Fruit fly (Drosophila melanogaster) whole organism, embryonic: ENCODE data around the gene roq.

Experiments used
- Abd-B ChIP-seq: fragments of 200-800 bp; sonication (Bioruptor generic); optimal IDR thresholded peaks from 2 replicates; lab custom pipeline; 2018; ENCODE audit warnings: missing biosample characterization, mild to moderate bottlenecking, missing genetic modification characterization, moderate library complexity
- Atf6 ChIP-seq: fragments of 200-800 bp; sonication (Bioruptor generic); IDR thresholded peaks from 2 replicates; pipeline ENCODE4 v1.3.6; 2022; ENCODE audit warnings: missing biosample characterization, missing genetic modification characterization
- Blimp-1 ChIP-seq: fragments of 200-800 bp; sonication (Bioruptor generic); optimal IDR thresholded peaks from 3 replicates; lab custom pipeline; 2018; ENCODE audit warnings: missing biosample characterization, missing genetic modification characterization, mild to moderate bottlenecking, moderate library complexity, missing genetic modification reagents
- C15 ChIP-seq: fragments of 200-800 bp; sonication (Bioruptor generic); IDR thresholded peaks from 3 replicates; pipeline ENCODE4 v1.3.6; 2022; ENCODE audit warnings: missing biosample characterization, missing genetic modification characterization
- CG12236 ChIP-seq: fragments of 200-800 bp; sonication (Bioruptor generic); optimal IDR thresholded peaks from 2 replicates; lab custom pipeline; 2016; ENCODE audit warnings: missing biosample characterization, missing genetic modification characterization
- CG13894 ChIP-seq: fragments of 200-800 bp; sonication (Bioruptor generic); optimal IDR thresholded peaks from 3 replicates; lab custom pipeline; 2018; ENCODE audit warnings: missing biosample characterization, mild to moderate bottlenecking, missing genetic modification characterization, moderate library complexity
- CG15269 ChIP-seq: fragments of 200-800 bp; sonication (Bioruptor generic); optimal IDR thresholded peaks from 2 replicates; lab custom pipeline; 2018; ENCODE audit warnings: missing biosample characterization, mild to moderate bottlenecking, missing genetic modification characterization, moderate library complexity
- CG2712 ChIP-seq: fragments of 200-800 bp; optimal IDR thresholded peaks from 3 replicates; lab custom pipeline; 2019; ENCODE audit warnings: missing biosample characterization, mild to moderate bottlenecking, missing genetic modification characterization, moderate library complexity
- CG31224 ChIP-seq: fragments of 200-800 bp; sonication (Bioruptor generic); IDR thresholded peaks from 2 replicates; pipeline ENCODE4 v1.3.6; 2022; ENCODE audit warnings: missing biosample characterization, missing genetic modification characterization
- CG32532 ChIP-seq: fragments of 200-800 bp; sonication (Bioruptor generic); IDR thresholded peaks from 2 replicates; pipeline ENCODE4 v1.3.6; 2022; ENCODE audit warnings: missing biosample characterization, missing genetic modification characterization
- CG32767 ChIP-seq: fragments of 200-800 bp; sonication (Bioruptor generic); IDR thresholded peaks from 2 replicates; pipeline ENCODE4 v1.3.6; 2022; ENCODE audit warnings: missing biosample characterization, missing genetic modification characterization
- CG32772 ChIP-seq: fragments of 200-800 bp; sonication (Bioruptor generic); IDR thresholded peaks from 2 replicates; pipeline ENCODE4 v1.3.6; 2022; ENCODE audit warnings: missing biosample characterization, missing genetic modification characterization
- CG34376 ChIP-seq: fragments of 200-800 bp; sonication (Bioruptor generic); optimal IDR thresholded peaks from 2 replicates; lab custom pipeline; 2018; ENCODE audit warnings: missing biosample characterization, mild to moderate bottlenecking, missing genetic modification characterization
- CG4328 ChIP-seq: fragments of 200-800 bp; sonication (Bioruptor generic); optimal IDR thresholded peaks from 3 replicates; lab custom pipeline; 2017; ENCODE audit warnings: missing biosample characterization, missing genetic modification reagents, missing genetic modification characterization
- CG4360 ChIP-seq: fragments of 200-800 bp; sonication (Bioruptor generic); IDR thresholded peaks from 2 replicates; pipeline ENCODE4 v1.3.6; 2022; ENCODE audit warnings: missing biosample characterization, missing genetic modification characterization
- CG4854 ChIP-seq: fragments of 200-800 bp; sonication (Bioruptor generic); optimal IDR thresholded peaks from 2 replicates; lab custom pipeline; 2016; ENCODE audit warnings: missing biosample characterization, missing genetic modification characterization, inconsistent platforms
- CG7786 ChIP-seq: fragments of 200-800 bp; sonication (Bioruptor generic); optimal IDR thresholded peaks from 2 replicates; lab custom pipeline; 2016; ENCODE audit warnings: missing biosample characterization, missing genetic modification characterization
- CG8359 ChIP-seq: fragments of 200-800 bp; sonication (Bioruptor generic); optimal IDR thresholded peaks from 2 replicates; lab custom pipeline; 2017; ENCODE audit warnings: missing biosample characterization, mild to moderate bottlenecking, missing genetic modification characterization, borderline replicate concordance
- CG9876 ChIP-seq: fragments of 200-800 bp; sonication (Bioruptor generic); optimal IDR thresholded peaks from 2 replicates; lab custom pipeline; 2016; ENCODE audit warnings: missing biosample characterization, missing genetic modification characterization
- CrebB ChIP-seq: fragments of 200-800 bp; sonication (Bioruptor generic); optimal IDR thresholded peaks from 3 replicates; lab custom pipeline; 2018; ENCODE audit warnings: missing biosample characterization, mild to moderate bottlenecking, missing genetic modification characterization
- Dek ChIP-seq: fragments of 200-800 bp; sonication (Bioruptor generic); optimal IDR thresholded peaks from 3 replicates; lab custom pipeline; 2019; ENCODE audit warnings: missing biosample characterization, mild to moderate bottlenecking, missing genetic modification characterization, moderate library complexity
- Dll ChIP-seq: fragments of 200-800 bp; sonication (Bioruptor generic); IDR thresholded peaks from 4 replicates; pipeline ENCODE4 v1.3.6; 2022; ENCODE audit warnings: missing biosample characterization, missing genetic modification characterization; ENCODE audit not compliant: partially characterized antibody
- Drgx ChIP-seq: fragments of 200-800 bp; sonication (Bioruptor generic); IDR thresholded peaks from 2 replicates; pipeline ENCODE4 v1.3.6; 2022; ENCODE audit warnings: missing biosample characterization, missing genetic modification characterization
- H15 ChIP-seq: fragments of 200-800 bp; sonication (Bioruptor generic); IDR thresholded peaks from 3 replicates; pipeline ENCODE4 v1.3.6; 2022; ENCODE audit warnings: missing biosample characterization, missing genetic modification characterization
- HLHmδ ChIP-seq: fragments of 200-800 bp; sonication (Bioruptor generic); optimal IDR thresholded peaks from 2 replicates; lab custom pipeline; 2018; ENCODE audit warnings: missing biosample characterization, mild to moderate bottlenecking, missing genetic modification characterization, moderate library complexity
- Hr78 ChIP-seq, 2 experiments: fragments of 200-800 bp in 1 of 2; fragments of >200 bp in 1 of 2; sonication (Bioruptor generic) in 1 of 2; optimal IDR thresholded peaks; 2 replicates each; lab custom pipeline; 2017 to 2019; ENCODE audit warnings: missing biosample characterization in 2 of 2, missing genetic modification characterization in 2 of 2, mild to moderate bottlenecking in 1 of 2, moderate library complexity in 1 of 2
- Jarid2 ChIP-seq: fragments of 200-800 bp; sonication (Bioruptor generic); optimal IDR thresholded peaks from 3 replicates; lab custom pipeline; 2017; ENCODE audit warnings: mild to moderate bottlenecking, missing biosample characterization, missing genetic modification reagents, missing genetic modification characterization
- Sin3A ChIP-seq: fragments of >200 bp; optimal IDR thresholded peaks from 2 replicates; lab custom pipeline; 2018
- bsh ChIP-seq, 2 experiments: fragments of 200-800 bp; sonication (Bioruptor generic); optimal IDR thresholded peaks; 2 replicates each; lab custom pipeline; 2017 to 2018; ENCODE audit warnings: mild to moderate bottlenecking in 2 of 2, missing biosample characterization in 2 of 2, missing genetic modification characterization in 2 of 2, moderate library complexity in 1 of 2
- chif ChIP-seq, 2 experiments: fragments of 200-800 bp; sonication (Bioruptor generic); optimal IDR thresholded peaks; 3 replicates each; lab custom pipeline; 2016; ENCODE audit warnings: missing biosample characterization in 2 of 2, missing genetic modification characterization in 2 of 2
- chinmo ChIP-seq: fragments of 200-800 bp; sonication (Bioruptor generic); IDR thresholded peaks from 4 replicates; pipeline ENCODE4 v1.3.6; 2022; ENCODE audit warnings: missing biosample characterization, missing genetic modification characterization; ENCODE audit not compliant: partially characterized antibody
- cwo ChIP-seq: fragments of 200-800 bp; sonication (Bioruptor generic); optimal IDR thresholded peaks from 3 replicates; lab custom pipeline; 2017; ENCODE audit warnings: missing biosample characterization, missing genetic modification characterization, mild to moderate bottlenecking, moderate library complexity, missing genetic modification reagents
- disco-r ChIP-seq: fragments of 200-800 bp; sonication (Bioruptor generic); optimal IDR thresholded peaks from 2 replicates; lab custom pipeline; 2016; ENCODE audit warnings: missing biosample characterization, missing genetic modification characterization
- emc ChIP-seq: fragments of 200-800 bp; sonication (Bioruptor generic); optimal IDR thresholded peaks from 2 replicates; lab custom pipeline; 2016; ENCODE audit warnings: missing biosample characterization, missing genetic modification characterization
- en ChIP-seq: fragments of 200-800 bp; sonication (Bioruptor generic); optimal IDR thresholded peaks from 2 replicates; lab custom pipeline; 2016; ENCODE audit warnings: missing biosample characterization, missing genetic modification characterization
- exex ChIP-seq: fragments of 200-800 bp; sonication (Bioruptor generic); optimal IDR thresholded peaks from 4 replicates; lab custom pipeline; 2018; ENCODE audit warnings: missing biosample characterization, mild to moderate bottlenecking, missing genetic modification characterization, moderate library complexity
- grn ChIP-seq: fragments of 200-800 bp; sonication (Bioruptor generic); optimal IDR thresholded peaks from 3 replicates; lab custom pipeline; 2017; ENCODE audit warnings: missing biosample characterization, missing genetic modification characterization
- hkb ChIP-seq, 2 experiments: fragments of 200-800 bp in 1 of 2; fragments of >200 bp in 1 of 2; sonication (Bioruptor generic) in 1 of 2; IDR thresholded peaks in 1 of 2; optimal IDR thresholded peaks in 1 of 2; 2 replicates each; pipeline versions ENCODE4 v1.3.6 to Lab custom; 2017 to 2022; ENCODE audit warnings: missing biosample characterization in 1 of 2, missing genetic modification characterization in 1 of 2
- ind ChIP-seq: fragments of 200-800 bp; sonication (Bioruptor generic); optimal IDR thresholded peaks from 3 replicates; lab custom pipeline; 2016; ENCODE audit warnings: missing biosample characterization, missing genetic modification characterization
- ken ChIP-seq: fragments of 200-800 bp; sonication (Bioruptor generic); IDR thresholded peaks from 3 replicates; pipeline ENCODE4 v1.3.6; 2022; ENCODE audit warnings: missing biosample characterization, missing genetic modification characterization
- lbe ChIP-seq: fragments of 200-800 bp; sonication (Bioruptor generic); optimal IDR thresholded peaks from 2 replicates; lab custom pipeline; 2016; ENCODE audit warnings: missing biosample characterization, mild to moderate bottlenecking, missing genetic modification characterization
- mirr ChIP-seq: fragments of 200-800 bp; sonication (Bioruptor generic); optimal IDR thresholded peaks from 3 replicates; lab custom pipeline; 2018; ENCODE audit warnings: missing biosample characterization, mild to moderate bottlenecking, missing genetic modification characterization
- nom ChIP-seq: fragments of 200-800 bp; sonication (Bioruptor generic); optimal IDR thresholded peaks from 2 replicates; lab custom pipeline; 2017; ENCODE audit warnings: missing biosample characterization, missing genetic modification characterization, mild to moderate bottlenecking, moderate library complexity, missing genetic modification reagents
- sens ChIP-seq: fragments of 200-800 bp; sonication (Bioruptor generic); peaks from one replicate; lab custom pipeline; 2016; ENCODE audit warnings: missing biosample characterization, missing genetic modification characterization
- slp2 ChIP-seq: fragments of 200-800 bp; sonication (Bioruptor generic); optimal IDR thresholded peaks from 2 replicates; lab custom pipeline; 2016; ENCODE audit warnings: missing biosample characterization, missing genetic modification characterization
- wdn ChIP-seq: fragments of 200-800 bp; sonication (Bioruptor generic); IDR thresholded peaks from 2 replicates; pipeline ENCODE4 v1.3.6; 2022; ENCODE audit warnings: missing biosample characterization, missing genetic modification characterization

The roq gene

DNA sequence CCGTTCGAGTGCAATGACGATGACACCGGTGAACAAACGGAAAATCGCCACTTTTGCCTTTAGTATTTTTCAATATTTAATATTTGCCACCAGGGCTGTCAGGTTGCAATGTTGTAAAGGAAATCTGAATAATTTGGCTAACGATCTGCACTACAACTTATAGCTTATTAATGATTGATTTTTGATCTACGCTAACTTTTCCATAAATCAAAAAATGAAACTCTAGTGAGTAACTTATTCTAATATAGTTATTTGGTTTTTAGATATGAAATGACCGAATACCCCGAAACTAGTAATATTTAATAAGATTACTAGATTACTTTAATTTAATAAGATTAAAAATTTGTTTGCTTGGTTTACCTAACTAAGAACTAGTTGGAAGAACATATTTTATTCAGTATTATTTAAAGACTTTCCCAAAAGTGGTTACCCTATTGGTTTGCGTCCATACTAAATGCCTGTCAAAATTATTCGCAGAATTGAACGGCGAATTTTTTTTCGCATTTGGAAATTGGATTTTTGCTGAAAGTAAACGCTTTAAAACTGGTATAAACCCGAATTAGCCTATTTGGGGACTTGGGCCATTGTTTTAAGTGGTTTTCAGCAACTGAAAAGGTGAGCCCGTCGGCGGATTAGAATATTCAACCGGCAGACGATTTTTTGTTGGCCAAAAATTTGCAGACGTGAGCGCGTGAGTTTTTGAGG, 7.7 kb upstream of the roq start, which contains the start of the genes Agpat3 and RAF2 (continued):
- TF ChIP-seq CG32767 (GFP tag; lab: Robert Waterston, UW), result no peak
- peak; percentile 10 for TF ChIP-seq slp2
- TF ChIP-seq ind (GFP tag; lab: Kevin White, UChicago), result peak; percentile 54
- TF ChIP-seq chif (GFP tag; optimal IDR thresholded peaks at IDR 0.05; lab: Kevin White, UChicago), result peak; percentile 21 to 28
- peak; percentile 34; the same call in 1 of the 3 replicates for TF ChIP-seq ken (GFP tag; lab: Robert Waterston, UW)
- TF ChIP-seq CG32772 (GFP tag; lab: Robert Waterston, UW), result peak; percentile 65
- TF ChIP-seq H15 (GFP tag; lab: Robert Waterston, UW), result 0 out of 3 replicates have a peak, but pooled peaks have one; percentile 13
- peak; percentile 46 for TF ChIP-seq Dek (tag; lab: Kevin White, UChicago)

DNA sequence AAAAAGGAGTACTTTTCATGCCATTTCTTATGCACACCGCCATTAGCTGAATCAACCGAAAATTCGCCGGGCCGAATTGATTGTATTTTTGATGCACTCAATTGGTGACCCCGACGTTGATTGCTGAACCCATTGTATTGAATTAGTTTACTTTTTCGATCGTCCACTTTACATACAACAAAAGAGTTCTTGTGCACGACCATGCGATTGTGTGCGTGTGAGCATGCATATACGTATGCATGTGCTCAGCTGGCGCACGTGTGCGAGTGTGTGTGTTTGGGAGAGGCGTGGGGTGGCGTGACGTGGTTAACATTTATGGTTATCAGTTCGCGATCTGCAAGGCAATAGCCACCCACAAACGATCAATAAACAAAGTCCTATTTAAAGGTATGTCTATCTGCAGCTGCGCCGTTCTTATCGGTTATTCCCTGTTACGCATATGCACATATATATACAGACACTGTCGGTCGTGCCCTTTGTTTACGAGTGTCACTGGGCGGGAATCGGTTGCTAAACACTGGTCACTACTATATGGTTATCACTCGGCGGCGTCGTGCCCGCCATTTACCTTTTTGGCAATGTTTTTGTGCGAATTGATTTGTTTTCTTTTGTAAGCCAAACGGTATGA, 7.0 kb upstream of the roq start:
- TF ChIP-seq nom (GFP tag; lab: Kevin White, UChicago) (peak; percentile 74), disco-r (GFP tag; lab: Kevin White, UChicago) (no peak), en (GFP tag; lab: Kevin White, UChicago) (no peak), CG7786 (GFP tag; lab: Kevin White, UChicago) (no peak), HLHmδ (GFP tag; lab: Kevin White, UChicago) (peak; percentile 44), CG4328 (GFP tag; lab: Kevin White, UChicago) (no peak), CG8359 (GFP tag; lab: Kevin White, UChicago) (no peak), CG13894 (tag; lab: Kevin White, UChicago) (no peak), CG31224 (GFP tag; lab: Robert Waterston, UW) (no peak), CG34376 (GFP tag; lab: Kevin White, UChicago) (peak; percentile 26), exex (peak; percentile 5), CG15269 (tag; lab: Kevin White, UChicago) (no peak), CG4360 (GFP tag; lab: Robert Waterston, UW) (0 out of 2 replicates have a peak, but pooled peaks have one; percentile 19), CG4854 (no peak), cwo (peak; percentile 48), hkb (optimal IDR thresholded peaks at IDR 0.05; lab: Kevin White, UChicago) (no peak), hkb (GFP tag; IDR thresholded peaks at IDR 0.05; lab: Robert Waterston, UW) (no peak), Jarid2 (GFP tag; lab: Kevin White, UChicago) (no peak), mirr (GFP tag; lab: Kevin White, UChicago) (peak; percentile 37), wdn (no peak), Drgx (GFP tag; lab: Robert Waterston, UW) (peak; percentile 31; the same call in 1 of the 2 replicates), Dll (GFP tag; lab: Robert Waterston, UW) (0 out of 4 replicates have a peak, but pooled peaks have one; percentile 34), CG2712 (tag; lab: Kevin White, UChicago) (no peak), CG32532 (0 out of 2 replicates have a peak, but pooled peaks have one; percentile 10), Sin3A (peak; percentile 3), Abd-B (no peak), lbe (GFP tag; lab: Kevin White, UChicago) (peak; percentile 23), Atf6 (GFP tag; lab: Robert Waterston, UW) (0 out of 2 replicates have a peak, but pooled peaks have one; percentile 30), CG12236 (GFP tag; lab: Kevin White, UChicago) (peak; percentile 8), Blimp-1 (GFP tag; lab: Kevin White, UChicago) (no peak), CG9876 (no peak), chinmo (GFP tag; lab: Robert Waterston, UW) (peak; percentile 97), C15 (GFP tag; lab: Robert Waterston, UW) (no peak), bsh (GFP tag; optimal IDR thresholded peaks at IDR 0.05; lab: Kevin White, UChicago) (peak in 1 of 2 experiments; percentile 39), grn (peak; percentile 87), Hr78 (GFP tag; optimal IDR thresholded peaks at IDR 0.05; lab: Kevin White, UChicago) (peak in 1 of 2 experiments; percentile 86), emc (GFP tag; lab: Kevin White, UChicago) (no peak), CrebB (tag; lab: Kevin White, UChicago) (peak; percentile 16), sens (peak; percentile 43)
